Fruit fly (Drosophila melanogaster) whole organism, wandering third instar larva: Measurements from ENCODE around the gene M6.

Experiments used
- Myc ChIP-seq: fragments of >200 bp; optimal IDR thresholded peaks from 2 replicates; lab custom pipeline; 2017
- OdsH ChIP-seq: fragments of 200-800 bp; sonication (Bioruptor generic); optimal IDR thresholded peaks from 2 replicates; lab custom pipeline; 2016; ENCODE audit warnings: missing biosample characterization, mild to moderate bottlenecking, missing genetic modification characterization
- Rel ChIP-seq, 2 experiments: fragments of 200-800 bp; sonication (Bioruptor generic) in 1 of 2; optimal IDR thresholded peaks; 2 replicates in 1 of 2; 3 replicates in 1 of 2; lab custom pipeline; 2016 to 2019; ENCODE audit warnings: mild to moderate bottlenecking in 2 of 2, missing biosample characterization in 2 of 2, missing genetic modification characterization in 2 of 2, moderate library complexity in 1 of 2
- Sp1 ChIP-seq: fragments of 200-800 bp; sonication (Bioruptor generic); optimal IDR thresholded peaks from 3 replicates; lab custom pipeline; 2019; ENCODE audit warnings: missing biosample characterization, mild to moderate bottlenecking, missing genetic modification characterization, moderate library complexity
- dmrt93B ChIP-seq: fragments of 200-800 bp; sonication (Bioruptor generic); optimal IDR thresholded peaks from 2 replicates; lab custom pipeline; 2018; ENCODE audit warnings: missing biosample characterization, mild to moderate bottlenecking, missing genetic modification characterization
- lola ChIP-seq: fragments of >200 bp; optimal IDR thresholded peaks from 2 replicates; lab custom pipeline; 2017; ENCODE audit warnings: missing biosample characterization, missing genetic modification characterization
- pan ChIP-seq: fragments of >200 bp; optimal IDR thresholded peaks from 2 replicates; lab custom pipeline; 2017
- psq ChIP-seq: fragments of 200-800 bp; sonication (Bioruptor generic); optimal IDR thresholded peaks from 3 replicates; lab custom pipeline; 2017; ENCODE audit warnings: missing biosample characterization, mild to moderate bottlenecking, missing genetic modification characterization, moderate library complexity

DNA sequence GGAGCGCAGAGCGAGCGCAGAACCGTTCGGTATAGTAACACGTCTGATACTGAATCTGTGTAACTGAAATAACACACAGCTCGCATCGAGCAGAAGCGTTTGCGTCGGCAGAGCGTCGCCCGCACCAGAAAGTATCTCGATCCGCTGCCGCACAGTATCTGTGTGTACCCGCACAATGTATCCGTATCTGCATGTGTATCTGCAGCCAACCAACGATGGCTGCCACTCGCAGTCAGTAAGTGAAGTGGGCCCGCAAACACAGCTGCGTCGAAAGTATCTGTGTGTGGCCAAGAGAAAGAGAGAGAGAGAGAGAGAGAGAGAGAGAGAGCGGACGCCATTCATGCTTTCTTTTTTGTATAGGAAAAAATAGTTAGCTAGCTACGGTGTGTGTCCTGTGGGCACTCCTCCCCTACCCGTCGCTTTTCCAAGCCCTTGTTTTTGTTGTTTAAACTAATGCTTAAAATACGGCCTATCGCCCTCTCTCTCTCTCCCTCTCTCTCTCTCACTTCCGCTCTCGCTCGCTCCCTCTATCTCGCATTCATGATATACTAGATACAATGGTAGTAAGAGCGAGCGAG is 31.1 kb upstream of the M6 start, which contains the start of gene croc:
- TF ChIP-seq pan (lab: Kevin White, UChicago) = no peak
- TF ChIP-seq lola (GFP tag; lab: Kevin White, UChicago) = no peak
- no peak for TF ChIP-seq Rel (GFP tag; optimal IDR thresholded peaks at IDR 0.05; lab: Kevin White, UChicago)
- TF ChIP-seq Rel (tag; optimal IDR thresholded peaks at IDR 0.05; lab: Kevin White, UChicago) = no peak
- no peak for TF ChIP-seq psq
- no peak for TF ChIP-seq Sp1 (GFP tag; lab: Kevin White, UChicago)
- no peak for TF ChIP-seq OdsH (GFP tag; lab: Kevin White, UChicago)
- no peak for TF ChIP-seq dmrt93B
- TF ChIP-seq Myc = no peak
